Fruit fly (Drosophila melanogaster): Measurements from ENCODE around the gene CG32277.

The CG32277 gene

DNA sequence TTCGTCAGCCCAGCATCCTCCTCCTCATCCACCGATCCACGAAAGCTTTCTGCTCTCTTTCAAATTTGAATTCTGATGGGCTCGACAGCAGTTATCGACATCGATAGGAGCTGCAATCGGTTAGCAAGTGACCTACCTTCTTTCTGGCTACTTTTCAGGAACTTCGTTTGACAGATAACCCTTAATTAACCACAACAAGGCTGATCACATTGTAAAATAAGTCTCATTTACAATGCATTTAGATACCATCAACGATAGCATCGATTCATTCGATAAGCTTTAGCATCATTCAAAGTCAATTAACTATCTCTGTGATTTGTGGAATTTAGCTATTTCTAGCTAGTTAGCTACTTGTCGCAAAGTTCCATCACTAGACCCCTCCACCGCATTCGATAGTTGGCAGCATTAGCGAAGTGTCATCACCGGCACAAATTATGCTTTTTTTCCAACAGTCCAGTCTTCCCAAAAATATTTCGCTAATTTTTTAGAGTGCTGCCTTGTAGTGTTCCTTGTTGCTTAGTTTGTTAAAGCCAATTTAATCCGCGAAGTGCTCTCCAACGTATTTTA is 26.6 kb downstream of the CG32277 start, which contains the start of the genes MnM and Girdin:
Gene MnM, minus strand, starts transcription at position 51 of the 567 bp plus-strand sequence.
Gene Girdin, plus strand, starts transcription at position 401 of the 567 bp plus-strand sequence.
- TF ChIP-seq tj (GFP tag; optimal IDR thresholded peaks at IDR 0.05), result peak; percentile 31
- TF ChIP-seq Crg-1 (GFP tag; optimal IDR thresholded peaks at IDR 0.05), result peak; percentile 54
- no peak for TF ChIP-seq ovo (GFP tag; optimal IDR thresholded peaks at IDR 0.05)
- peak; percentile 39 for TF ChIP-seq CG7045 (GFP tag; optimal IDR thresholded peaks at IDR 0.05)
- TF ChIP-seq CG33017 (tag; optimal IDR thresholded peaks at IDR 0.05), result no peak
- TF ChIP-seq Mnt (GFP tag; optimal IDR thresholded peaks at IDR 0.05), result peak; percentile 58
- TF ChIP-seq CG12768 (GFP tag; optimal IDR thresholded peaks at IDR 0.05), result peak; percentile 0
- peak; percentile 9 for TF ChIP-seq Clk (GFP tag; optimal IDR thresholded peaks at IDR 0.05)
- TF ChIP-seq cic (GFP tag; optimal IDR thresholded peaks at IDR 0.05), result no peak
- peak; percentile 66 for TF ChIP-seq CG11617 (GFP tag; optimal IDR thresholded peaks at IDR 0.05)
- no peak for TF ChIP-seq kay (GFP tag; ENCODE audit: borderline replicate concordance)
- TF ChIP-seq CG14711 (tag; optimal IDR thresholded peaks at IDR 0.05), result peak; percentile 14
- no peak for TF ChIP-seq cnc (optimal IDR thresholded peaks at IDR 0.05)
- peak; percentile 62 for TF ChIP-seq CG5204 (GFP tag; optimal IDR thresholded peaks at IDR 0.05)
- TF ChIP-seq pad (GFP tag; optimal IDR thresholded peaks at IDR 0.05), result peak; percentile 62
- TF ChIP-seq toe (GFP tag; optimal IDR thresholded peaks at IDR 0.05), result peak; percentile 67
- peak; percentile 43 for TF ChIP-seq CG7101 (tag; optimal IDR thresholded peaks at IDR 0.05)
- peak; percentile 23 for TF ChIP-seq bab1 (GFP tag; optimal IDR thresholded peaks at IDR 0.05)
- TF ChIP-seq Hr96 (GFP tag; optimal IDR thresholded peaks at IDR 0.05), result peak; percentile 75
- peak; percentile 73 for TF ChIP-seq CG1620 (GFP tag; optimal IDR thresholded peaks at IDR 0.05)

DNA sequence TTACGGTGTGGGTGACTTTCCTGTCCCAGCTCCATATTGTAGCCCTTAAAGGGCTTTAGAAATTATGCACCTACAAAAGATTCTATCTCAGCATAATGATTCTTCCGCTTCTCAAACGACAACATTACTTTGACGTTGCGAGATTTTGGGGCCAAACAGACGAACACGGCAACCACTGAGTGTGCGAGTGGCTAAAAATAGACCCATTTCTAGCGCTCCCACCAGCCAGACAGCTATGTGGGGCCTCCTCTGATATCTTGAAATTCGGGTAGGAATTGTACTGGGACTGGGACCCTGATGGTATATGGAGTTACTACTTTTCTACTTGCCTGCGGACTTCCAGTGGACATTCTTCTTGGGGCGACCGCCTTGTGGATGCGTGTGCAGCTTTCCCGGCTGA is 27.4 kb downstream of the CG32277 start:
- TF ChIP-seq tj (GFP tag; optimal IDR thresholded peaks at IDR 0.05) (no peak), cic (GFP tag; optimal IDR thresholded peaks at IDR 0.05) (no peak), CG11617 (GFP tag; optimal IDR thresholded peaks at IDR 0.05) (no peak), bab1 (GFP tag; optimal IDR thresholded peaks at IDR 0.05) (no peak), pad (GFP tag; optimal IDR thresholded peaks at IDR 0.05) (no peak), CG14711 (tag; optimal IDR thresholded peaks at IDR 0.05) (no peak), toe (GFP tag; optimal IDR thresholded peaks at IDR 0.05) (no peak), CG7045 (GFP tag; optimal IDR thresholded peaks at IDR 0.05) (no peak), CG5204 (GFP tag; optimal IDR thresholded peaks at IDR 0.05) (no peak), CG7101 (tag; optimal IDR thresholded peaks at IDR 0.05) (no peak), ovo (GFP tag; optimal IDR thresholded peaks at IDR 0.05) (no peak), Crg-1 (GFP tag; optimal IDR thresholded peaks at IDR 0.05) (no peak), Mnt (GFP tag; optimal IDR thresholded peaks at IDR 0.05) (no peak), kay (GFP tag; ENCODE audit: borderline replicate concordance) (no peak)

DNA sequence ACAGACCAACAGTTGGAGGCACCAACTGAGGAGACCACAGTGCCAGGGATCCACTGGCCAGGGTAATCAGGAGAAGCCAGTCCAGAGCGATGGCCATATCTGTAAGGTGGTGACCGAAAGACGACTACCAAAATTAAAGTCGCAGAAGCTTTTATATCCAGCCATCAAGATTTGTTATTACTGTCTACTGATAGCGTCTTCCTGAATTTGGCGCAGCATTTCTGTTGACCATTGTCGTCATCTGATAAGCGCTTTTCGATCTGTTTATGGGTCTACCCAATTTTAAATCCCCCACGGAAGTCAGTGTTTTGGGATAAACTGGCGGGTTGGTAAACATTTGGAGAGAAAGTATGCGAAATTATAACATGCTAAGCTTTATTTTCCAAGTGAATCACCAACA is 32.8 kb downstream of the CG32277 start, which contains the start of gene CG14963:
Gene CG14963, minus strand, starts transcription at position 101 of the 400 bp plus-strand sequence.
- TF ChIP-seq CG7045 (GFP tag; optimal IDR thresholded peaks at IDR 0.05), result no peak
- no peak for TF ChIP-seq cic (GFP tag; optimal IDR thresholded peaks at IDR 0.05)
- no peak for TF ChIP-seq Clk (GFP tag; optimal IDR thresholded peaks at IDR 0.05)
- TF ChIP-seq CG33017 (tag; optimal IDR thresholded peaks at IDR 0.05), result no peak
- no peak for TF ChIP-seq pad (GFP tag; optimal IDR thresholded peaks at IDR 0.05)
- TF ChIP-seq tj (GFP tag; optimal IDR thresholded peaks at IDR 0.05), result no peak
- TF ChIP-seq CG7101 (tag; optimal IDR thresholded peaks at IDR 0.05), result no peak
- no peak for TF ChIP-seq cnc (optimal IDR thresholded peaks at IDR 0.05)
- no peak for TF ChIP-seq ovo (GFP tag; optimal IDR thresholded peaks at IDR 0.05)
- no peak for TF ChIP-seq Mnt (GFP tag; optimal IDR thresholded peaks at IDR 0.05)
- no peak for TF ChIP-seq CG12768 (GFP tag; optimal IDR thresholded peaks at IDR 0.05)
- no peak for TF ChIP-seq CG11617 (GFP tag; optimal IDR thresholded peaks at IDR 0.05)
- no peak for TF ChIP-seq CG5204 (GFP tag; optimal IDR thresholded peaks at IDR 0.05)
- TF ChIP-seq bab1 (GFP tag; optimal IDR thresholded peaks at IDR 0.05), result no peak
- TF ChIP-seq CG1620 (GFP tag; optimal IDR thresholded peaks at IDR 0.05), result no peak
- TF ChIP-seq CG14711 (tag; optimal IDR thresholded peaks at IDR 0.05), result no peak
- no peak for TF ChIP-seq kay (GFP tag; ENCODE audit: borderline replicate concordance)
- TF ChIP-seq toe (GFP tag; optimal IDR thresholded peaks at IDR 0.05), result no peak
- TF ChIP-seq Crg-1 (GFP tag; optimal IDR thresholded peaks at IDR 0.05), result no peak

DNA sequence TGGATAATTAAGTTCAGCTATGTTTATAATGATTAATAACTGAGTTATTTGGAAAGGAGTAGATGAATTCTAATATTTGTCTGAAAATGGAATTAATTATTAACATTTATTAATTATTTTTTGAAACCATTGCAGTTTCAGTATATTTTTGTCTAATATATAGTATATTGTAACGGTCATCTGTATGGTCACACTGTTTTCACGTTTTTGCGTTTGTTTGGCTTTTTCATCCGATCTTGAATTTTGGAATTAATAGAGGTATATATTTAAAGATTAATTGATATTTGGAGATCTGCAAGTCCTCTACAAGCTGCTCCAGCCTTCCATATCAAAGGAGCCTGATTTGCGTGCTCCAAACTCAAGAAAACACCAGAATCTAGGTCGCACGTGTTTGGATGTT is 36.1 kb downstream of the CG32277 start, which contains the start of the genes CG32278 and CG32281:
Gene CG32278, plus strand, starts transcription at position 180 of the 400 bp plus-strand sequence.
Gene CG32281, plus strand, starts transcription at position 269 of the 400 bp plus-strand sequence.
- TF ChIP-seq Mnt (GFP tag; optimal IDR thresholded peaks at IDR 0.05) (peak; percentile 28), cic (GFP tag; optimal IDR thresholded peaks at IDR 0.05) (no peak), cnc (optimal IDR thresholded peaks at IDR 0.05) (no peak)

DNA sequence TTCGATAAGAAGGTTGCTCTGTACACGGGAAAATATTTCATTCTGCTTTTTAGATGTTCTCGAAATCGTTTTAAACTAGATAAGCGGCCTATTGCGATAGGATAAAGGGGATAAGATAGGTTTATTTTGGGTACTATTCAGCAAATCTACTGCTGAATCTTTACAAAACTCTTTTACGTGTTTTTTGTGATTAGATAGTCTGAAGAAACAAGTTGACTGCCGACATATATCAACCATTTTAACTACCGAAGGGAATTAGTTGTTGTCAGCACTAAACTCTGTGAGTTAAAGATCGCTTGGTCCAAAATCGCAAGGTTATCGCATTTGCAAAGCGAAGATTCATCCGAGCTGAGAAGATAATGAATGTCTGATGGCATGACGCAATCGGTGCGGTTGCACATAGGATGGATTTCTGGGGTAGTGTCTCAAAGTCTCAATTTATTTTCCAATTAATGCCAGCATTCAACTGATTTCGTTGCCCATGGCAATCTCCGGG is 39.0 kb downstream of the CG32277 start, which contains the start of gene Asciz:
Gene Asciz, minus strand, starts transcription at position 51 of the 496 bp plus-strand sequence.
- peak; percentile 14 for TF ChIP-seq CG12768 (GFP tag; optimal IDR thresholded peaks at IDR 0.05)
- no peak for TF ChIP-seq Mnt (GFP tag; optimal IDR thresholded peaks at IDR 0.05)

DNA sequence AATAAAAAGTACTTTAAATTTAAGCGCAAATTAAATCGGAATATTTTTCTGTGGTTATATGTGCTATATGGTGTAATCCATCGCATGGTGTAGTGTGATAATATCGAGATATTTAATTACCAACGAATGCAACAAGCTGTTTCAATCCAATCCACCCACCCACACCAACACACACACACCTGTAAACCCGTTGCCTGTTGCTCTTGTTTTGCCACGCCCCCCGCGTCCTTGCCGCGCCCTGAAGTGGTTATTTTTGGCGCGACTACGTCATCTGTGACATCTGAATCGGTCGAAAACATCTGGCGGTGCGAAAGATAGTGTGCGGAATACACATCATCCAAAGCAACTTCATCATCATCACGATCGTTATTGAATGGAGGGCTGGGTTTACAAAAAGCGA is 39.9 kb downstream of the CG32277 start:
- peak; percentile 1 for TF ChIP-seq CG11617 (GFP tag; optimal IDR thresholded peaks at IDR 0.05)
- no peak for TF ChIP-seq bab1 (GFP tag; optimal IDR thresholded peaks at IDR 0.05)
- no peak for TF ChIP-seq tj (GFP tag; optimal IDR thresholded peaks at IDR 0.05)

All from whole organism, adult.